Fruit fly (Drosophila melanogaster) whole organism, pupa: Measurements from ENCODE around the gene CG43091.

Experiments used
- CG10348 ChIP-seq: fragments of 200-800 bp; sonication (Bioruptor generic); IDR thresholded peaks from 2 replicates; pipeline ENCODE4 v1.3.6; 2022; ENCODE audit warnings: missing biosample characterization, missing genetic modification characterization
- CG12605 ChIP-seq: fragments of 200-800 bp; sonication (Bioruptor generic); IDR thresholded peaks from 2 replicates; pipeline ENCODE4 v1.3.6; 2022; ENCODE audit warnings: missing biosample characterization, missing genetic modification characterization
- CG13204 ChIP-seq: fragments of 200-800 bp; sonication (Bioruptor generic); optimal IDR thresholded peaks from 2 replicates; lab custom pipeline; 2018; ENCODE audit warnings: missing biosample characterization, mild to moderate bottlenecking, missing genetic modification characterization, moderate library complexity
- CG14655 ChIP-seq: fragments of 200-800 bp; sonication (Bioruptor generic); optimal IDR thresholded peaks from 3 replicates; lab custom pipeline; 2017; ENCODE audit warnings: mild to moderate bottlenecking, missing biosample characterization, missing genetic modification reagents, missing genetic modification characterization
- CG15710 ChIP-seq: fragments of 200-800 bp; sonication (Bioruptor generic); optimal IDR thresholded peaks from 2 replicates; lab custom pipeline; 2018; ENCODE audit warnings: missing biosample characterization, mild to moderate bottlenecking, missing genetic modification characterization, moderate library complexity
- CG17806 ChIP-seq: fragments of 200-800 bp; sonication (Bioruptor generic); optimal IDR thresholded peaks from 2 replicates; lab custom pipeline; 2018; ENCODE audit warnings: missing biosample characterization, mild to moderate bottlenecking, missing genetic modification characterization, moderate library complexity
- CG32121 ChIP-seq: fragments of 200-800 bp; sonication (Bioruptor generic); IDR thresholded peaks from 2 replicates; pipeline ENCODE4 v1.3.6; 2022; ENCODE audit warnings: missing biosample characterization, missing genetic modification characterization
- CG34367 ChIP-seq: fragments of 200-800 bp; sonication (Bioruptor generic); optimal IDR thresholded peaks from 2 replicates; lab custom pipeline; 2018; ENCODE audit warnings: missing biosample characterization, mild to moderate bottlenecking, missing genetic modification characterization
- CG4496 ChIP-seq: fragments of 200-800 bp; sonication (Bioruptor generic); IDR thresholded peaks from 3 replicates; pipeline ENCODE4 v1.3.6; 2022; ENCODE audit warnings: missing biosample characterization, missing genetic modification characterization
- CG8159 ChIP-seq: fragments of 200-800 bp; sonication (Bioruptor generic); optimal IDR thresholded peaks from 3 replicates; lab custom pipeline; 2018; ENCODE audit warnings: missing biosample characterization, mild to moderate bottlenecking, missing genetic modification characterization, moderate library complexity
- CG8301 ChIP-seq: fragments of 200-800 bp; sonication (Bioruptor generic); optimal IDR thresholded peaks from 2 replicates; lab custom pipeline; 2018; ENCODE audit warnings: missing biosample characterization, mild to moderate bottlenecking, missing genetic modification characterization
- CG9948 ChIP-seq: fragments of 200-800 bp; sonication (Bioruptor generic); optimal IDR thresholded peaks from 2 replicates; lab custom pipeline; 2018; ENCODE audit warnings: missing biosample characterization, mild to moderate bottlenecking, missing genetic modification characterization, moderate library complexity
- D1 ChIP-seq: fragments of 200-800 bp; sonication (Bioruptor generic); optimal IDR thresholded peaks from 2 replicates; lab custom pipeline; 2018; ENCODE audit warnings: missing biosample characterization, mild to moderate bottlenecking, missing genetic modification characterization, moderate library complexity
- EcR ChIP-seq: fragments of 200-800 bp; sonication (Bioruptor generic); optimal IDR thresholded peaks from 3 replicates; lab custom pipeline; 2019; ENCODE audit warnings: missing biosample characterization, missing genetic modification characterization, mild to moderate bottlenecking, moderate library complexity, missing genetic modification reagents
- Ets98B ChIP-seq: fragments of 200-800 bp; sonication (Bioruptor generic); IDR thresholded peaks from 2 replicates; pipeline ENCODE4 v1.3.6; 2022; ENCODE audit warnings: missing biosample characterization, missing genetic modification characterization
- Pif1A ChIP-seq: fragments of 200-800 bp; sonication (Bioruptor generic); optimal IDR thresholded peaks from 3 replicates; lab custom pipeline; 2016; ENCODE audit warnings: missing biosample characterization, missing genetic modification characterization
- Pif1B ChIP-seq: fragments of 200-800 bp; sonication (Bioruptor generic); optimal IDR thresholded peaks from 3 replicates; lab custom pipeline; 2016; ENCODE audit warnings: missing biosample characterization, missing genetic modification characterization
- Snoo ChIP-seq: fragments of 200-800 bp; sonication (Bioruptor generic); optimal IDR thresholded peaks from 3 replicates; lab custom pipeline; 2017; ENCODE audit warnings: missing biosample characterization, mild to moderate bottlenecking, missing genetic modification characterization, inconsistent platforms
- fd96Ca ChIP-seq: fragments of 200-800 bp; sonication (Bioruptor generic); IDR thresholded peaks from 3 replicates; pipeline ENCODE4 v1.3.6; 2022; ENCODE audit warnings: missing biosample characterization, missing genetic modification characterization
- gl ChIP-seq: fragments of 200-800 bp; sonication (Bioruptor generic); optimal IDR thresholded peaks from 2 replicates; lab custom pipeline; 2018; ENCODE audit warnings: missing biosample characterization, mild to moderate bottlenecking, missing genetic modification characterization
- rn ChIP-seq: fragments of 200-800 bp; sonication (Bioruptor generic); IDR thresholded peaks from 2 replicates; pipeline ENCODE4 v1.3.6; 2022; ENCODE audit warnings: missing biosample characterization, missing genetic modification characterization

Gene CG43091

dm6 chr3R:22751111-22751510, 17.4 kb downstream of the CG43091 start:
- TF ChIP-seq D1 (tag; lab: Kevin White, UChicago) (no peak), CG10348 (GFP tag; lab: Robert Waterston, UW) (no peak), CG14655 (GFP tag; lab: Kevin White, UChicago) (no peak), Pif1B (GFP tag; lab: Kevin White, UChicago) (no peak), CG4496 (no peak), CG15710 (no peak), CG13204 (GFP tag; lab: Kevin White, UChicago) (no peak), Ets98B (peak; percentile 54), CG32121 (GFP tag; lab: Robert Waterston, UW) (peak; percentile 57), fd96Ca (peak; percentile 76), CG12605 (GFP tag; lab: Robert Waterston, UW) (no peak), CG17806 (tag; lab: Kevin White, UChicago) (no peak), Snoo (tag; lab: Kevin White, UChicago) (peak; percentile 6), CG34367 (tag; lab: Kevin White, UChicago) (no peak), rn (GFP tag; lab: Robert Waterston, UW) (no peak), EcR (GFP tag; lab: Kevin White, UChicago) (no peak), CG8301 (tag; lab: Kevin White, UChicago) (peak; percentile 17), CG8159 (tag; lab: Kevin White, UChicago) (peak; percentile 41), gl (no peak), CG9948 (tag; lab: Kevin White, UChicago) (no peak), Pif1A (GFP tag; lab: Kevin White, UChicago) (peak; percentile 5)

- peak; percentile 81 for TF ChIP-seq Ets98B
- TF ChIP-seq fd96Ca = peak; percentile 78
- TF ChIP-seq Snoo (tag; lab: Kevin White, UChicago) = peak; percentile 74
- TF ChIP-seq Pif1B (GFP tag; lab: Kevin White, UChicago) = no peak
- TF ChIP-seq CG34367 (tag; lab: Kevin White, UChicago) = peak; percentile 73
- peak; percentile 57 for TF ChIP-seq CG9948 (tag; lab: Kevin White, UChicago)
- peak; percentile 31; the same call in 1 of the 2 replicates for TF ChIP-seq rn (GFP tag; lab: Robert Waterston, UW)
- no peak for TF ChIP-seq D1 (tag; lab: Kevin White, UChicago)
- peak; percentile 56 for TF ChIP-seq CG12605 (GFP tag; lab: Robert Waterston, UW)
- TF ChIP-seq CG17806 (tag; lab: Kevin White, UChicago) = peak; percentile 76
- TF ChIP-seq CG32121 (GFP tag; lab: Robert Waterston, UW) = peak; percentile 73; the same call in 1 of the 2 replicates
- TF ChIP-seq CG8159 (tag; lab: Kevin White, UChicago) = peak; percentile 79
- TF ChIP-seq CG10348 (GFP tag; lab: Robert Waterston, UW) = 0 out of 2 replicates have a peak, but pooled peaks have one; percentile 17
- TF ChIP-seq CG14655 (GFP tag; lab: Kevin White, UChicago) = no peak
- no peak for TF ChIP-seq CG13204 (GFP tag; lab: Kevin White, UChicago)
- no peak for TF ChIP-seq EcR (GFP tag; lab: Kevin White, UChicago)
- peak; percentile 70 for TF ChIP-seq CG8301 (tag; lab: Kevin White, UChicago)
- no peak for TF ChIP-seq Pif1A (GFP tag; lab: Kevin White, UChicago)
- peak; percentile 89 for TF ChIP-seq CG4496
- TF ChIP-seq gl = peak; percentile 32
- TF ChIP-seq CG15710 = peak; percentile 79
Observed at dm6 chr3R:22750534-22750947, 18.0 kb downstream of the CG43091 start, which contains the start of the genes rumi, CG7029 and Usp12-46. TSS of gene rumi (minus strand) at chr3R:22750597. TSS of gene CG7029 (plus strand) at chr3R:22750901. TSS of gene Usp12-46 (plus strand) at chr3R:22750901.

dm6 chr3R:22750039-22750438, 18.5 kb downstream of the CG43091 start:
- TF ChIP-seq CG8301 (tag; lab: Kevin White, UChicago) (no peak), Ets98B (no peak), CG17806 (tag; lab: Kevin White, UChicago) (no peak), EcR (GFP tag; lab: Kevin White, UChicago) (no peak), fd96Ca (no peak), Snoo (tag; lab: Kevin White, UChicago) (no peak), gl (no peak), CG14655 (GFP tag; lab: Kevin White, UChicago) (no peak), CG34367 (tag; lab: Kevin White, UChicago) (no peak), CG10348 (GFP tag; lab: Robert Waterston, UW) (no peak), Pif1B (GFP tag; lab: Kevin White, UChicago) (no peak), CG32121 (GFP tag; lab: Robert Waterston, UW) (no peak), CG4496 (no peak), CG12605 (GFP tag; lab: Robert Waterston, UW) (no peak), CG13204 (GFP tag; lab: Kevin White, UChicago) (no peak), rn (GFP tag; lab: Robert Waterston, UW) (no peak), CG15710 (no peak)

- TF ChIP-seq CG12605 (GFP tag; lab: Robert Waterston, UW) (no peak), CG8301 (tag; lab: Kevin White, UChicago) (no peak), D1 (tag; lab: Kevin White, UChicago) (no peak), CG32121 (GFP tag; lab: Robert Waterston, UW) (no peak), CG8159 (tag; lab: Kevin White, UChicago) (no peak), Pif1B (GFP tag; lab: Kevin White, UChicago) (no peak), CG4496 (no peak), CG15710 (no peak), CG13204 (GFP tag; lab: Kevin White, UChicago) (no peak), EcR (GFP tag; lab: Kevin White, UChicago) (no peak), CG9948 (tag; lab: Kevin White, UChicago) (no peak), CG34367 (tag; lab: Kevin White, UChicago) (no peak), fd96Ca (no peak), gl (no peak), rn (GFP tag; lab: Robert Waterston, UW) (no peak), Pif1A (GFP tag; lab: Kevin White, UChicago) (no peak), CG10348 (GFP tag; lab: Robert Waterston, UW) (no peak), Snoo (tag; lab: Kevin White, UChicago) (no peak), Ets98B (no peak), CG17806 (tag; lab: Kevin White, UChicago) (no peak)
- TF ChIP-seq, all 21 proteins: peak for 0
Observed at dm6 chr3R:22748956-22749355, 19.6 kb downstream of the CG43091 start, which contains the start of gene CG31139. TSS of gene CG31139 (minus strand) at chr3R:22749056.
